Fruit fly (Drosophila melanogaster): Measurements from ENCODE around the gene CG42238.
A peak's percentile ranks its signal among the peaks of the same experiment; 100 is the strongest.

CG42238 gene

DNA sequence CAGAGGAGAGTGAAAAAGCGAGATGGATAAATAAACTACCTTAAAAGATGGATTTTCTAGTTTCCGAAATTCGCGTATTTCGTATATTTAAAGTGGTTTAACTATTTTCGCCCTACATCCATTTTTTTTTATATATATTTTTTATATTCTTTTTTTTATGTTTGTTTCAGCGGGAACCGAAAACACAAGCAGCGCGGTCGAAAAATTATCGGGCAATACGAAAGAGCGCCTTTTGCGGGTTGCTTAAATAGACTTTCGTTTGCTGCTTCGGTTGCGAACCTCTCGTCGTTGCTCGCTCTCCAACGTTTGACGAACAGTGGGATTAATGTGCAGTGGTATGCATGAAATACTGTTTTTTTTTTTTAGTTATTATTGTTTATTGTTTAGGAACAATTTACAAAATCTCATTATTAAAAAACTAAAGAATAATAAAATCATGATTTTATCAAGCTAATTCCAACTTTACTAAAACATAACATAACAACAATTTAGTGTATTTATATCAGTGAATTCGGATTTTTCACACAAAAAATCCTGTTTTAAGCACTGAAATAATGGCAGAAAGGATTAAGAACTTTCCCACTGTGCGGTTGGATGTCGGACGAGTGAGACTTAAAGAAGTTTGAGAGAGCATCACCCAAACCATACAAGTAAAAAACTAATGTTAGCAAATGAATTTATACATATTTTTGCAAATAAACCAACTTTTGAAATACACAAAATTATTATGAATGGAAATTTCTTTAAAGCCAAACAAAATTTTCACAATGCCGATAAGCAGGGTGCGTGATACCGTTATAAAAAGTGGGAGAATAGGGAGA, 134.5 kb downstream of the CG42238 start (continued):
- peak; percentile 16; the same call in 1 of the 3 replicates for TF ChIP-seq CG34224 (GFP tag; IDR thresholded peaks at IDR 0.05; ENCODE audit: partially characterized antibody)
- no peak for TF ChIP-seq zfh2 (GFP tag; optimal IDR thresholded peaks at IDR 0.05)
- TF ChIP-seq sna (GFP tag; IDR thresholded peaks at IDR 0.05; ENCODE audit: partially characterized antibody) = no peak
- peak; percentile 95 for TF ChIP-seq CG1233 (GFP tag; optimal IDR thresholded peaks at IDR 0.05)
- no peak for TF ChIP-seq Poxn (GFP tag; IDR thresholded peaks at IDR 0.05)
- TF ChIP-seq CG6813 (GFP tag; optimal IDR thresholded peaks at IDR 0.05) = peak; percentile 87
- TF ChIP-seq az2 (GFP tag; optimal IDR thresholded peaks at IDR 0.05) = peak; percentile 61
- peak; percentile 53 for TF ChIP-seq Atf-2 (GFP tag; optimal IDR thresholded peaks at IDR 0.05)
- TF ChIP-seq CG11696 (GFP tag; IDR thresholded peaks at IDR 0.05) = peak; percentile 75
- TF ChIP-seq corto (GFP tag; optimal IDR thresholded peaks at IDR 0.05) = peak; percentile 35
- TF ChIP-seq gro (GFP tag; optimal IDR thresholded peaks at IDR 0.05) = no peak
- peak; percentile 88 for TF ChIP-seq Ada2b (GFP tag; IDR thresholded peaks at IDR 0.05)
- peak; percentile 64; the same call in 1 of the 3 replicates for TF ChIP-seq C15 (GFP tag; IDR thresholded peaks at IDR 0.05)
- TF ChIP-seq CG15601 (tag; optimal IDR thresholded peaks at IDR 0.05) = peak; percentile 60
- TF ChIP-seq CG17912 (GFP tag; optimal IDR thresholded peaks at IDR 0.05) = no peak
- peak; percentile 76; the same call in 1 of the 2 replicates for TF ChIP-seq CG14667 (GFP tag; IDR thresholded peaks at IDR 0.05)
- TF ChIP-seq ERR (GFP tag; optimal IDR thresholded peaks at IDR 0.05) = no peak
- TF ChIP-seq CG2120 (GFP tag; optimal IDR thresholded peaks at IDR 0.05) = peak; percentile 39
- peak; percentile 83 for TF ChIP-seq CG7987 (GFP tag; optimal IDR thresholded peaks at IDR 0.05)
- TF ChIP-seq Sry-δ (GFP tag; optimal IDR thresholded peaks at IDR 0.05) = no peak
- no peak for TF ChIP-seq da (GFP tag; optimal IDR thresholded peaks at IDR 0.05)
- TF ChIP-seq sima (GFP tag; optimal IDR thresholded peaks at IDR 0.05) = peak; percentile 51
- peak; percentile 84 for TF ChIP-seq Deaf1 (tag; optimal IDR thresholded peaks at IDR 0.05)
- no peak for TF ChIP-seq CrebB (tag; optimal IDR thresholded peaks at IDR 0.05)
- no peak for TF ChIP-seq eyg (GFP tag; optimal IDR thresholded peaks at IDR 0.05)
- no peak for TF ChIP-seq h (optimal IDR thresholded peaks at IDR 0.05)
- TF ChIP-seq dati (GFP tag; IDR thresholded peaks at IDR 0.05) = peak; percentile 76; the same call in 1 of the 2 replicates
- TF ChIP-seq CG2889 (GFP tag; IDR thresholded peaks at IDR 0.05) = no peak
- peak; percentile 93 for TF ChIP-seq ind (GFP tag; optimal IDR thresholded peaks at IDR 0.05)
- TF ChIP-seq CG12299 (tag; optimal IDR thresholded peaks at IDR 0.05) = peak; percentile 71
- TF ChIP-seq sd (tag; optimal IDR thresholded peaks at IDR 0.05) = peak; percentile 31
- TF ChIP-seq Hr3 (GFP tag; optimal IDR thresholded peaks at IDR 0.05) = peak; percentile 70
- no peak for TF ChIP-seq pho (GFP tag; optimal IDR thresholded peaks at IDR 0.05)
- no peak for TF ChIP-seq crol (GFP tag; IDR thresholded peaks at IDR 0.05)
- no peak for TF ChIP-seq lbe (GFP tag; optimal IDR thresholded peaks at IDR 0.05)
- TF ChIP-seq CG5953 (GFP tag; IDR thresholded peaks at IDR 0.05) = no peak
- TF ChIP-seq CG12769 (tag; optimal IDR thresholded peaks at IDR 0.05) = no peak
- TF ChIP-seq crc (GFP tag; optimal IDR thresholded peaks at IDR 0.05) = no peak
- peak; percentile 91 for TF ChIP-seq sqz (GFP tag; optimal IDR thresholded peaks at IDR 0.05)
- TF ChIP-seq nau (GFP tag; optimal IDR thresholded peaks at IDR 0.05) = peak; percentile 90
- no peak for TF ChIP-seq Med (GFP tag)
- TF ChIP-seq CG14014 (GFP tag; IDR thresholded peaks at IDR 0.05) = no peak
- peak; percentile 55; the same call in 2 of the 3 replicates for TF ChIP-seq zfh1 (GFP tag; IDR thresholded peaks at IDR 0.05)
- TF ChIP-seq CG10654 (GFP tag; optimal IDR thresholded peaks at IDR 0.05) = peak; percentile 82
- TF ChIP-seq CG31224 (GFP tag; IDR thresholded peaks at IDR 0.05) = peak; percentile 89
- TF ChIP-seq Doc2 (GFP tag; IDR thresholded peaks at IDR 0.05) = peak; percentile 66
- TF ChIP-seq wek (GFP tag; optimal IDR thresholded peaks at IDR 0.05) = no peak
- no peak for TF ChIP-seq Atf3 (GFP tag; optimal IDR thresholded peaks at IDR 0.05)
- TF ChIP-seq CG13123 (GFP tag; optimal IDR thresholded peaks at IDR 0.05) = peak; percentile 18
- peak; percentile 65 for TF ChIP-seq CG10209 (GFP tag; optimal IDR thresholded peaks at IDR 0.05)
